Fruit fly (Drosophila melanogaster) whole organism, adult: ENCODE data around the gene CG12986.

ENCODE experiments used
- CG33017 ChIP-seq: fragments of 200-800 bp; sonication (Bioruptor generic); optimal IDR thresholded peaks from 2 replicates; lab custom pipeline; 2018; ENCODE audit warnings: missing biosample characterization, mild to moderate bottlenecking, missing genetic modification characterization, moderate library complexity
- Hr96 ChIP-seq: fragments of 200-800 bp; sonication (Bioruptor generic); optimal IDR thresholded peaks from 2 replicates; lab custom pipeline; 2016; ENCODE audit warnings: missing biosample characterization, missing genetic modification characterization
- bab1 ChIP-seq: fragments of 200-800 bp; sonication (Bioruptor generic); optimal IDR thresholded peaks from 3 replicates; lab custom pipeline; 2019; ENCODE audit warnings: missing biosample characterization, mild to moderate bottlenecking, missing genetic modification characterization, moderate library complexity

- TF ChIP-seq Hr96 (no peak), bab1 (GFP tag; lab: Kevin White, UChicago) (no peak), CG33017 (no peak)
Observed at dm6 chrX:17806973-17807372, 12.5 kb downstream of the CG12986 start.
